Worm (Caenorhabditis elegans): ENCODE data around the gene exo-1.
A peak's percentile ranks its signal among the peaks of the same experiment; 100 is the strongest.

exo-1 gene

DNA sequence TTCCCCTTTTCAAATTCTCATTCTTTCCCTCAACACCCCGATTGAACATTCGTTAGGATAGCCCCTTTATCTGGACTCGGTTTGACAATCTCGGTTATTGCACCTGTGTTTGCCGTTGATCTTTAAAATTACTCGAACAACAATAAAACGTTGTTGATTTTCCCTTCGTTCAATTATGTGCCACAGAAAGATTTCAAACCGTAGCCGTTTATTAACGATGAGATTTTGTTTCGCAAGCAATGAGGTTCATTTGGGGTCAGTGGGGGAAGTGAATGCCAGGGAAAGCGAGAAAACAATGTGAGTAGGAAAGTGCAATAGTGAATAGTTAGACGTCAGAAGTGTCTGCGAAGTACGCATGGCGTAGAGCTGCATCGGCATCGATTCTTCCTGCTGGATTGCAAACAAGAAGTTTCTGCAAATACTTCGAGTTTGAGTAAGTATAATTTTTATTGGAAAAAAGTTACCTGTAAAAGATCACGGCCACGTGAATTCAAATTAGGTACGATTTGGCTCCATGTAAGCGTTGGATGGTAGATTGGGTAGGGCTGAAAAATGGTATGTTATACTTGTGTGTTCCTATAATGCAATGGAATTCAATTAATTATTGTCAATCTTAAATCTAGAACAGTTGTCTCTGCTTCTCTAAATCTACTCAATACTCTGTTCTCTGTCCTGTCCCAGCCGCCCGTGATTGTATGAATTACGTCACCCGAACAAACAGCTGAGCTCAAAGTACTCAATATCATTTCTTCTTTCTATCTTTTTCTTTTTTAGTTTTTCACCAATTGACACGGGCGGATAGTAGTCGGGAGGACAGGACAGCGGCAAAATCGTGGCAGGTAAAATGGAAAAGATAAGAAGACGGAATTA lies 41.4 kb downstream of the exo-1 start, which contains the start of gene kel-3 (continued):
- TF ChIP-seq dsc-1 (tag; optimal IDR thresholded peaks at IDR 0.05) (peak; percentile 35), xbp-1 (tag; optimal IDR thresholded peaks at IDR 0.05) (peak; percentile 31), zip-4 (GFP tag; optimal IDR thresholded peaks at IDR 0.05) (peak; percentile 25), lsy-2 (tag; optimal IDR thresholded peaks at IDR 0.05) (peak; percentile 78 to 89), nhr-76 (tag; optimal IDR thresholded peaks at IDR 0.05) (no peak), zag-1 (tag; optimal IDR thresholded peaks at IDR 0.05) (no peak), ces-1 (GFP tag; optimal IDR thresholded peaks at IDR 0.05) (no peak), pag-3 (tag; optimal IDR thresholded peaks at IDR 0.05; ENCODE audit: borderline replicate concordance, insufficient read depth) (no peak)

DNA sequence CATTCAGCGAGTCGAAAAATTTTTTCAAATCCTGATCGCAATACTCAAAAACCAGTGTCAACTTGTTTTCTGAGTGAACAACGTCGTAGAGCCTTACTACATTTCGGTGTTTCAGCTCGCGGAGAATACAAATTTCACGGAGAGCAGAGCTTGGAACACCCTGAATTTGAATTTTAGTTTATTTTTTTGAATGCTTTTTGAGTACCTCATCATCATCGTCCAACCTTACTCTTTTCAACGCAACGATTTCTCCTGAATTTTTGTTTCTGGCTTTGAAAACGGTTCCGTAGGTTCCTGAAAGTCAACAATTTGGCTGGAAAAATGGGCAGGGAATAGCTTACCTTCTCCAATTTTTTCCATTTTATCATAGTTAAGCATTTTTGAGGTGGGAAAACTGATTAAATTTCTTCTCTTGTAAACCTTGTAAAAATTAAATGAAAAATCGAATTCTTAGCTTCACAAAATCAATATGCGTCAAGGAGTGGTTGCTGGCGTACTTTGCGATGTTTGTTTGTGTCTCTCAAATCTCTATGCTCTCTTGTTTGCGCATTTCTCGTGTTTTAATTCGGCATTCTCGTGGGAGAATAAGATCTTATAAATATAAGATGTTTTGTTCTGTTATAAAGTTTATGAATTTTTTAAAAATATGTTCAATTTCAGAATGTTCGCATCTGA lies 42.7 kb downstream of the exo-1 start, which contains the start of gene cdk-5:
cdk-5 (minus strand) TSS at position 425 of the 675 bp plus-strand sequence.
- TF ChIP-seq lsy-2 (tag; optimal IDR thresholded peaks at IDR 0.05) (peak; percentile 97 to 98), unc-98 (GFP tag; IDR thresholded peaks at IDR 0.05) (no peak; the same call in 1 of the 2 replicates), elt-2 (tag; optimal IDR thresholded peaks at IDR 0.05) (peak; percentile 75), fos-1 (tag; optimal IDR thresholded peaks at IDR 0.05) (peak; percentile 93), vab-15 (tag; optimal IDR thresholded peaks at IDR 0.05) (no peak), unc-130 (tag; optimal IDR thresholded peaks at IDR 0.05) (peak; percentile 93), blmp-1 (tag; optimal IDR thresholded peaks at IDR 0.05) (peak; percentile 91), hlh-17 (GFP tag; optimal IDR thresholded peaks at IDR 0.05; ENCODE audit: borderline replicate concordance) (no peak), aly-2 (tag; optimal IDR thresholded peaks at IDR 0.05) (peak; percentile 96), sptf-1 (tag; optimal IDR thresholded peaks at IDR 0.05) (no peak), nhr-11 (tag; optimal IDR thresholded peaks at IDR 0.05) (peak; percentile 76), C04F5.9 (tag; optimal IDR thresholded peaks at IDR 0.05) (peak; percentile 66), nhr-76 (tag; optimal IDR thresholded peaks at IDR 0.05) (no peak), aha-1 (tag; optimal IDR thresholded peaks at IDR 0.05) (peak; percentile 72), snu-23 (GFP tag; optimal IDR thresholded peaks at IDR 0.05) (peak; percentile 98), lir-3 (tag; optimal IDR thresholded peaks at IDR 0.05; ENCODE audit: poor library complexity) (peak; percentile 87), dpl-1 (GFP tag; optimal IDR thresholded peaks at IDR 0.05) (peak; percentile 85 to 91 (median 90)), ztf-11 (tag; optimal IDR thresholded peaks at IDR 0.05) (peak in 1 of 2 experiments; percentile 78), zip-4 (GFP tag; optimal IDR thresholded peaks at IDR 0.05) (peak; percentile 86), hpl-2 (GFP tag; optimal IDR thresholded peaks at IDR 0.05) (peak; percentile 83), nhr-19 (GFP tag; conservative IDR thresholded peaks at IDR 0.05) (peak; percentile 95), nhr-77 (tag; optimal IDR thresholded peaks at IDR 0.05) (peak; percentile 81), nhr-20 (tag; optimal IDR thresholded peaks at IDR 0.05) (peak; percentile 95), pag-3 (tag; optimal IDR thresholded peaks at IDR 0.05; ENCODE audit: borderline replicate concordance, insufficient read depth) (no peak), dsc-1 (tag; optimal IDR thresholded peaks at IDR 0.05) (peak; percentile 97), hlh-4 (tag; optimal IDR thresholded peaks at IDR 0.05) (no peak), F16B12.6 (tag; optimal IDR thresholded peaks at IDR 0.05) (peak; percentile 71), nhr-237 (tag; optimal IDR thresholded peaks at IDR 0.05) (peak; percentile 55), irx-1 (tag; optimal IDR thresholded peaks at IDR 0.05) (peak; percentile 93), lin-14 (GFP tag; optimal IDR thresholded peaks at IDR 0.05) (peak; percentile 90), sox-4 (tag; optimal IDR thresholded peaks at IDR 0.05) (peak; percentile 82), egl-13 (tag; optimal IDR thresholded peaks at IDR 0.05) (peak; percentile 87), efl-3 (GFP tag; optimal IDR thresholded peaks at IDR 0.05) (no peak), fkh-4 (tag; optimal IDR thresholded peaks at IDR 0.05; ENCODE audit: borderline replicate concordance) (peak; percentile 70), nhr-47 (tag; optimal IDR thresholded peaks at IDR 0.05) (peak; percentile 98), alr-1 (tag; optimal IDR thresholded peaks at IDR 0.05; ENCODE audit: borderline replicate concordance) (no peak), efl-1 (optimal IDR thresholded peaks at IDR 0.05) (peak; percentile 90 to 94), efl-1 (GFP tag; optimal IDR thresholded peaks at IDR 0.05 in 1 of 2) (peak; percentile 88 to 99), ztf-4 (tag; optimal IDR thresholded peaks at IDR 0.05) (peak; percentile 84), ets-5 (GFP tag; IDR thresholded peaks at IDR 0.05) (no peak), nhr-28 (tag; optimal IDR thresholded peaks at IDR 0.05) (no peak), nhr-90 (tag; optimal IDR thresholded peaks at IDR 0.05; ENCODE audit: poor library complexity) (peak; percentile 94), unc-30 (tag; optimal IDR thresholded peaks at IDR 0.05) (peak; percentile 84)
